Fruit fly (Drosophila melanogaster): ENCODE data around the gene CG15535.

DNA sequence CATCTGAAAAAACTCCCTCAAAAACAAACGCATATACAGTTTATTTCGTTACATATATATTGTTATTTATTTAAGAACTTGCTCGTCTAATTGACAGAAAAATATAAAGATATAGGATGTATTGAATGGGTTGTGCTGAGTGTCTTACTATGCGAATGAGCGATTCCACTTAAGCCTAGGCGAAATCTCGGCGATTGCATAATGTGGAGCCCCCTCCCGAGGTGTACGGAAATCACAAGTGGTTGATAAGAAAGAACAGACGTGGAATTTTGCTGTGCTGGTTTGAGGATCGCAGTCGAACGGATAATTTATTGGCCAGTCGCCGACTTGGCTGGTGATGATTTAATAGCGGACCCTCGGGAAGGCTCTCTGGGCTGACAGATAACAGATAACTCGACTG lies 38.2 kb downstream of the CG15535 start:
- TF ChIP-seq CTCF (optimal IDR thresholded peaks at IDR 0.05) (no peak), CG8478 (optimal IDR thresholded peaks at IDR 0.05) (no peak)

Measured in S2 (cell line).